Worm (Caenorhabditis elegans): ENCODE results near the gene F53F4.15.

Gene F53F4.15

ce11 chrV:13652322-13652721 is 31.5 kb downstream of the F53F4.15 start:
- TF ChIP-seq snu-23 (GFP tag; optimal IDR thresholded peaks at IDR 0.05) = no peak
- no peak for TF ChIP-seq C34B4.2 (tag; optimal IDR thresholded peaks at IDR 0.05)
- TF ChIP-seq fkh-10 (GFP tag; optimal IDR thresholded peaks at IDR 0.05) = no peak
- TF ChIP-seq nhr-12 (tag; optimal IDR thresholded peaks at IDR 0.05) = no peak
- no peak for TF ChIP-seq nhr-28 (tag; optimal IDR thresholded peaks at IDR 0.05)
- TF ChIP-seq nhr-237 (tag; optimal IDR thresholded peaks at IDR 0.05) = no peak
- no peak for TF ChIP-seq Y116A8C.19 (tag; optimal IDR thresholded peaks at IDR 0.05; ENCODE audit: borderline replicate concordance)
- no peak for TF ChIP-seq pqm-1 (tag; optimal IDR thresholded peaks at IDR 0.05)
- TF ChIP-seq fkh-4 (tag; optimal IDR thresholded peaks at IDR 0.05; ENCODE audit: borderline replicate concordance) = no peak
- TF ChIP-seq xbp-1 (tag; optimal IDR thresholded peaks at IDR 0.05) = no peak
- TF ChIP-seq swsn-7 (tag; optimal IDR thresholded peaks at IDR 0.05) = no peak
- no peak for TF ChIP-seq vab-15 (tag; optimal IDR thresholded peaks at IDR 0.05)
- TF ChIP-seq lir-3 (tag; optimal IDR thresholded peaks at IDR 0.05; ENCODE audit: poor library complexity) = no peak
- TF ChIP-seq ceh-88 (GFP tag; IDR thresholded peaks at IDR 0.05) = no peak
- TF ChIP-seq skn-1 (tag; optimal IDR thresholded peaks at IDR 0.05) = no peak
- TF ChIP-seq C04F5.9 (tag; optimal IDR thresholded peaks at IDR 0.05) = no peak
- TF ChIP-seq egl-13 (tag; optimal IDR thresholded peaks at IDR 0.05) = no peak

- TF ChIP-seq mab-9 (GFP tag; IDR thresholded peaks at IDR 0.05) (no peak), ztf-11 (tag; optimal IDR thresholded peaks at IDR 0.05) (no peak), C04F5.9 (tag; optimal IDR thresholded peaks at IDR 0.05) (no peak), lin-13 (GFP tag; optimal IDR thresholded peaks at IDR 0.05) (no peak), snu-23 (GFP tag; optimal IDR thresholded peaks at IDR 0.05) (peak; percentile 4), grh-1 (GFP tag; IDR thresholded peaks at IDR 0.05) (no peak), nhr-12 (tag; optimal IDR thresholded peaks at IDR 0.05) (no peak), ces-1 (GFP tag; optimal IDR thresholded peaks at IDR 0.05) (no peak), ceh-63 (GFP tag; optimal IDR thresholded peaks at IDR 0.05) (no peak), unc-30 (tag; optimal IDR thresholded peaks at IDR 0.05) (no peak), ceh-8 (GFP tag; optimal IDR thresholded peaks at IDR 0.05) (no peak), nhr-19 (GFP tag; conservative IDR thresholded peaks at IDR 0.05) (no peak), nhr-47 (tag; optimal IDR thresholded peaks at IDR 0.05) (no peak), zag-1 (tag; optimal IDR thresholded peaks at IDR 0.05) (no peak), efl-3 (GFP tag; optimal IDR thresholded peaks at IDR 0.05) (no peak), rnt-1 (tag; optimal IDR thresholded peaks at IDR 0.05) (no peak), unc-98 (GFP tag; IDR thresholded peaks at IDR 0.05) (no peak), Y116A8C.19 (tag; optimal IDR thresholded peaks at IDR 0.05; ENCODE audit: borderline replicate concordance) (no peak), C34B4.2 (tag; optimal IDR thresholded peaks at IDR 0.05) (no peak), hpl-2 (GFP tag; optimal IDR thresholded peaks at IDR 0.05) (no peak), egl-27 (tag; optimal IDR thresholded peaks at IDR 0.05) (no peak), lin-14 (GFP tag; optimal IDR thresholded peaks at IDR 0.05) (peak; percentile 11), nhr-28 (tag; optimal IDR thresholded peaks at IDR 0.05) (no peak), pqm-1 (tag; optimal IDR thresholded peaks at IDR 0.05) (no peak), pag-3 (tag; optimal IDR thresholded peaks at IDR 0.05; ENCODE audit: borderline replicate concordance, insufficient read depth) (no peak), nhr-11 (tag; optimal IDR thresholded peaks at IDR 0.05) (no peak), lsy-2 (tag; optimal IDR thresholded peaks at IDR 0.05) (no peak), nhr-71 (tag; optimal IDR thresholded peaks at IDR 0.05) (peak; percentile 28), dpl-1 (GFP tag; optimal IDR thresholded peaks at IDR 0.05) (peak in 1 of 3 experiments; percentile 12), nhr-20 (tag; optimal IDR thresholded peaks at IDR 0.05) (peak; percentile 14), sox-4 (tag; optimal IDR thresholded peaks at IDR 0.05) (no peak), pax-3 (tag; optimal IDR thresholded peaks at IDR 0.05) (no peak), unc-62 (GFP tag; optimal IDR thresholded peaks at IDR 0.05) (no peak), ceh-90 (tag; optimal IDR thresholded peaks at IDR 0.05) (no peak), elt-3 (tag; optimal IDR thresholded peaks at IDR 0.05) (peak in 1 of 6 experiments; percentile 31), nhr-90 (tag; optimal IDR thresholded peaks at IDR 0.05; ENCODE audit: poor library complexity) (no peak), hlh-17 (GFP tag; optimal IDR thresholded peaks at IDR 0.05; ENCODE audit: borderline replicate concordance) (no peak), unc-130 (tag; optimal IDR thresholded peaks at IDR 0.05) (no peak), blmp-1 (tag; optimal IDR thresholded peaks at IDR 0.05) (peak; percentile 84)
These were observed 33.1 kb downstream of the F53F4.15 start, which contains the start of gene lpin-1 for ce11 chrV:13653713-13654393. Gene lpin-1 (minus strand): TSS chrV:13654129.

Measured in whole organism, L1 larva.